Fruit fly (Drosophila melanogaster) S2 (cell line): ENCODE results near the gene chb.

Experiments used
- CG8478 ChIP-seq: fragments of >200 bp; optimal IDR thresholded peaks from 2 replicates; lab custom pipeline; 2018
- CTCF ChIP-seq, 2 experiments: fragments of >200 bp; optimal IDR thresholded peaks; 2 replicates each; lab custom pipeline; 2018

The chb gene

DNA sequence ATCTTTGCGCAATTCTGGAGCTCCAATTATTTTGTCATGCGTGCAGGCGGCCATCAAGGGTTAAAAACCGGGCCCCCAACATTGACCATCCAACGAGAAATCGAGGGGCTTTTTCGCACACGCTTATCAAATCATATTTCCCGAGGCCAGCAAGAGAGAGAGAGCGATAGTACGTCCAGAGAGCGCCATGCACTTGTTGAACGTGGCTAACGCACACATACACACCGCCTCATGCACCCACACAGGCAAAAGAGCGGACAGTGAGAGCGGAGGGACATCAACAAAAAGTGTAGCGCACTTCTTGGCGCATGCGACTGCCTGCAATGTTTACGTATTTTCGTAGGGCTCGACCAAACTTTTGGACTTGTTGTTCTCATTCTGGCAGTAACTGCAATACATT, 13.8 kb downstream of the chb start:
- TF ChIP-seq CTCF (optimal IDR thresholded peaks at IDR 0.05; lab: Kevin White, UChicago) (no peak), CG8478 (lab: Kevin White, UChicago) (no peak)

DNA sequence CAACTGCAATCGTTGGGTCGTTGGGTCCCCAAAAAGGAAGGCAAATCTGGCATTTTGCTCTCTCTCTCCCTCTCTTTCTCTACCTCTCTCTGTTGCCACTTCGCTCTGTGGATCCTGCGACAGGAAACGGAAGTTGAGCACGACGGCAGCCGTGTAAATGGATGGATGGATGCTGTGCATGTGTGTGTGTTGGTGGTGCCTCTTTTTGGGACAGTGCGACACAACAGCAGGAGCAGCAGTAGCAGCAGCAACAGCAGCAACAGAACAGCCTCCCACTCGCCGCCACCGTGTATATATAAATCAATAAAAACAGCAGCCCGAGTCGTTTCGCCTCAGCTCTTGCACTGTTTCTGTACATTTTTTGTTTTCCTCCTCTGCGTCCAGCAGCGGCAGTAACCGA, 19.4 kb downstream of the chb start:
- no peak for TF ChIP-seq CG8478 (lab: Kevin White, UChicago)
- TF ChIP-seq CTCF (optimal IDR thresholded peaks at IDR 0.05; lab: Kevin White, UChicago) = no peak

DNA sequence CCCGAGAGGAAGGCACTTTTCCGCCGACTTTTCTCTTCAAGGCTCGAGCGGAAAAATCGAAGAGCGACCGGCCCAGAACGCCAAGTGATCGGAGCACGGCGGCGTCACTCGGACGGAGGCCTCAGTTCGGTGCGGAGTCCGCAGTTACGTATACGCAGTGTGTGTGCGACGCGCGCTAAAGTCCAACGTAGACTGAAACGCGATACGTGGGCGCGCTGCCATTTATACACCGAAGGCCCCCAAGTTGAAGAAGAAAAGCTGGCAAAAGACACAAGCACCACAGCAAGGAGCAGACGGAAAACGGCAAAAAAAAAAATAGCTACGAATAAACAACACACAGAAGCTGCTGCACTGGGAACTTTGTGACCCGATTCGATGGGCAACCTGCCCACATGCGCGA, 20.5 kb downstream of the chb start, which contains the start of gene CG42337:
CG42337 (minus strand) TSS at position 194 of the 400 bp plus-strand sequence.
- no peak for TF ChIP-seq CG8478 (lab: Kevin White, UChicago)
- no peak for TF ChIP-seq CTCF (optimal IDR thresholded peaks at IDR 0.05; lab: Kevin White, UChicago)

DNA sequence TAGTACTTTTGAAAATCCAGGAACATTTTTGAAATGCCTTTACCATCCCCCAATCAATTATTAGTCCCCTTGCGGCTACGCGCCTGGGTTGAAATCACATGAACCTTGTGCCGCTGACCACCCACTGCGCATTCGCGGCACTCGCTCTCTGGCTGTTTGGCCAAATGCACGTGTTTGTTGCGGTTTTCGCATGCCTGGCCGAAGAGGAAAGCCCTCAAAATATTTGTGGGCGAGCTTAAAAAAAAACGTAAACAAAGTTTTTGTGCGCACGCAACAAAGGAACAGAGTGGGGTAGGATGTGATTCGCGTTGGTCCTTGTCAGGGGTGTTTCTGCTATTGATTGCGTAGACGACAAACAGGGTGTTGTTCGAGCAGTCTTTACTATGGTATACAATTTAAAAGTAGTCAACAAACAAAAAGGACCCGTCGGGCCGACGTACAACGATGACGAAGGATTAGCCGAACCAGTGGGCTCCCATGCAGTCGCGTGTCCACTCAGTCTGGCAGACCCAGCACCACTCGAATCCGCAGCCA, 21.8 kb downstream of the chb start:
- no peak for TF ChIP-seq CG8478 (lab: Kevin White, UChicago)
- TF ChIP-seq CTCF (optimal IDR thresholded peaks at IDR 0.05; lab: Kevin White, UChicago) = no peak

DNA sequence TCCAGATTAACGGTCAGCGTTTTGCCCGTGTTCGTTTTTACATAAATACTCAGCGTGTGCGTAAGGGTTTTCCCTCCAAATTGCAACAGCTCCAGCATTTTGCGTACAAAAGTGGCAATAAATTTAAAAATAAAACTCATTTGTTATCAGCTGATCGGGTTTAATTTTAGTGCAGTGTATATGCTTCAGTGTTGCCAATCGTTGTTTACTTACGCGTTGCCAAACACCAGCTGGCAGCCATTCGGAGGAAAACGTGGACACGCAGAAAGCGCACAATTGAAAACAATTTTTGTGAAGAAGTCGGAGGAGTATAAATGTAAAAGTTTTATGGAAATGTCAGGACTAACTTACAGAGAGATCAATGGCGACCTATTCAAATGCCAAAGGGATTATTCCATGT, 23.9 kb downstream of the chb start, which contains the start of the genes Targ3 and park:
Targ3 (plus strand) TSS at position 269 of the 400 bp plus-strand sequence.
park (minus strand) TSS at position 291 of the 400 bp plus-strand sequence.
- TF ChIP-seq CG8478 (lab: Kevin White, UChicago) (no peak), CTCF (optimal IDR thresholded peaks at IDR 0.05; lab: Kevin White, UChicago) (no peak)

DNA sequence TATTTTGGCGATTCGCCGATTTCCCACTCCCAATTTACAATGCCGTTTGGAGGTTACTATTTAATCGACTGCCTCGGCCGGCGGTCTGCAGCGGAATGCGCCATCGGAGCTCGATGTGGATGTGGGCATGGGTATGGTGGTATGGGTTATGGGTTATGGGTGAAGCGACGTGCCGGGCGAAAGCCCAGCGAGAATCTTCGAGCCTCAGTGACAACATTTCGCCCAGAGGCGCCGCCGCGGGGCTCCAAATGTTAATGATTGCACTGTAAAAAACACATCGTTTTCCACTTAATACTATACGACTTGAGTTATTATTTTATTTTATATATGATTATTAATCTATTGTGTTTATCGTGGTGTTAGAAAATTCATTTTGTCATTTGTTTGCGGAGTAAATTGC, 27.9 kb downstream of the chb start:
- no peak for TF ChIP-seq CG8478 (lab: Kevin White, UChicago)
- no peak for TF ChIP-seq CTCF (optimal IDR thresholded peaks at IDR 0.05; lab: Kevin White, UChicago)

DNA sequence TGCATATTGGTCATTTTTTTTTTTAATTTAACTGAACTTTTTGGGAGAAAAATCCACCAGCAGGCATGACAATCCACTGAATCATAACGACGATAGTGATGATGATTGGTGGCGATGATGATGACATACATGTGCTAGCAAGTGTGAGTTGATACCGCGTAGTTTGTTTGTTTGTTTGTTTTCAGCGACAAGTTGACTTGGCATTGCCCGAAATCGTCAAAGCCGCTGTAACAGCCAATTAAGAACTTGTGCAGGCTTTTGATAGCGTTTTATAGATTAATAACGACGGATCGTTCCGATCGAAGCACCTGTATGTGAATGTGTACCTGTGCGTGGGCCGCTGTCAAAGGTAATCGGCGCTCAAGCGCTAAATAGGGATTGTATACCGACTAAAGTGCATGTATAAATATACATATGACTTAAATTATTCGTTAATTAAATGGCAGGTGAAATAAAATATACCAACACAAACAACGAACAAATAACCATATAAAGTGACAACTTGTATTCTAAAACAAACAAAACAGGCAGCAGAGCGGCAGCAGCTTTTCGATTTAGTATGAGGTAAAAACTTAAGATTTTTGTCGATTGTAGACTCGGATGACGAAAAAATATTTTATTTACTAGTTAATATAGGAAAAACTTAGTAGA, 28.7 kb downstream of the chb start:
- no peak for TF ChIP-seq CTCF (optimal IDR thresholded peaks at IDR 0.05; lab: Kevin White, UChicago)
- no peak for TF ChIP-seq CG8478 (lab: Kevin White, UChicago)

DNA sequence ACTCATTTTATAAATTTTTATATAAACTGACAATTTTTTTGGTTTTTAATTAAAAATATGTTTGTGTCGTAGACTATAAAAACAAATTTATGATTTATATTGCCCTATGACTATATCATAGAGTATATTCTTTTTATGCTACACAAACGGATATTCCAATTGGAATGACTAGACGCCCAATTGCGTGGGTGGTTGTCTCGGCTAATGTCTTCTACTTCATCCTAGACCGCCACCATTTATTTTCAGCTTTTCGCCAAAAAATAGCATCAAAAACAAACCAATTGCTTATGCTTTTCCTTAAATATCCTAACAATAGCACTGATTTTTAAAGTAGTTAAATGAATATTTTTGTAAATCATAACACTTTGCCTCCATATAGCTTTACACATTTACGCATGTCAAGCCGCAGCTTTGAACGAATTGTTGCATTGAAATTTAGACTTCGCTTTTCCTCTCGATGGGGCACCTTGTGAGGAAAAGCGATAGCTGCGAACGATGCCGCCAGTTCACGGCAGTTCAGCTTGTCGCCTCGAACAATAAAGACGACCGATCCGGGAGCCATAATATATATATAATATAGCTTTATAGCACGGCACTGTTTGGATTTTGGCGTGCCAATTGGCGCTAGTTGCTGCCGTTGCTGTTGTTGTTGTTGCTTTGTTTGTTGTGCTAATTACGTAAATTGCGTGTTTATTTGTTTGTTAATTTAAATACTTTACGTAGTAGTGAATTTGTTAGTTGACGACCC, 29.6 kb downstream of the chb start:
- TF ChIP-seq CTCF (optimal IDR thresholded peaks at IDR 0.05; lab: Kevin White, UChicago) (peak in 1 of 2 experiments; percentile 24), CG8478 (lab: Kevin White, UChicago) (no peak)

DNA sequence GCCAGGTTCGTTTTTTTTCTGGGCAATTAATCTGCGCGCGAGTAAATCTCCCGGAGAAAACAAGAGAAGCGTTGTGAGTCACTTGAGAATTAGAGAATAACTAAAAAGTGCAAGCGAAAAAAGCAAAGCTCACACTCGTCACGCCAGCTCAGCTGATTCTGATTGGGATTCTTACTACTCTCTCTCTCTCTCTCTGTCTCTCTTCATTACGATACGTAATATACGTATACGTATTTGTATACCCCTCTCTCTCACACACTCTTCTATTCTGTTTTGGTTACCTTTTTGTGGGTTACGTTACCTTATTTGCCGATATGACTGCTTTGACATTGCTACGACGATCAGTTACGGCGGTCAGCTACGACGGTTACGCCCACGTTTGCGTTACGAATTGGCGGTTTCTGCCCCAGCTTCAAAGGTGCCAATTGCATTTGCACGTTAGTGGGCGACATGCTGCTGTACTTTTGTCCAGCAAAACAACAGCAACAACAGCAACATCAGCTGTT, 30.2 kb downstream of the chb start, which contains the start of the genes Targ1, CG10512 and Targ2:
Targ1 (minus strand) TSS at position 106 of the 506 bp plus-strand sequence.
CG10512 (plus strand) TSS at position 144 of the 506 bp plus-strand sequence.
Targ2 (minus strand) TSS at position 456 of the 506 bp plus-strand sequence.
- TF ChIP-seq CTCF (optimal IDR thresholded peaks at IDR 0.05; lab: Kevin White, UChicago) (no peak), CG8478 (lab: Kevin White, UChicago) (no peak)

DNA sequence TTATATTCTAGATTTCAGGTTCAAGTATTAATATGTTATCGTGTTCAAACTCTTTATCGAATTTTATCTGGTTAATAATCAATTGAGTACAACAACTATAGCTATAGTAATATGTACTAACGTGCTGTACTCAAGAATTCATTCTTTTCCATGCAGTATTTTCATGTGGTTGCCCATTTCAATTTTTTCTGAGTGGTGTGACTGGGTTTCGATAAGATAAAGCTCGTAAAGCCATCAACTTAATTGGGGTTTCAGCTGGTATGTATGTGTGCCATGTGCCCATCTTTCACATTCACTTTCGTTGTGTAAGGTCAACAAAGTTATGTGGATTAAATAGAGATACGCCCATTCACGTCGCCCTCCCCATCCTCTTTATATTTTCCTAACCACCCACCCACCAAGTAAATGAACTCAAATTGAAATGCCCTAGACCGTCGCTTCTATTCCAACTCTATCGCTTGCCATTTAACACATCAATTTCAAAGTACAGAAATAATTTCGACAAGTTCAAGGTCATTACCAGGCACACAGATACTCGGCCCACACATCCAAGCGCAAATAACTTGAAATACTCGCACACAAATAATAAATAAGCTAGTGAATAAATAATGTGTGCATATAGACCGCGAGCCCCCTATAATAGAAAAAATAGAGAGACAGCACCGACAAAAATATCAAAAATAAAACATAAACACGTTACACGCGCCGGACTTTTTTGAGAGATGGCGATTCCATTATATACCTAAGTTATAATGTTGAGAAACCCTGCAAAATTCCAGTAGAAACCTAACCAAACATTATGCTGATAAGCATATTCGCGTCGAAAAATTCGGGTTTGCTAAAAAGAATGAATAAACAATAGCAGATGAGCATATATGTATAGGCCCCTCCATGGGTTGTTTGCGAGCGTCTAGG, 32.2 kb downstream of the chb start:
- TF ChIP-seq CTCF (optimal IDR thresholded peaks at IDR 0.05; lab: Kevin White, UChicago) (no peak), CG8478 (lab: Kevin White, UChicago) (no peak)

DNA sequence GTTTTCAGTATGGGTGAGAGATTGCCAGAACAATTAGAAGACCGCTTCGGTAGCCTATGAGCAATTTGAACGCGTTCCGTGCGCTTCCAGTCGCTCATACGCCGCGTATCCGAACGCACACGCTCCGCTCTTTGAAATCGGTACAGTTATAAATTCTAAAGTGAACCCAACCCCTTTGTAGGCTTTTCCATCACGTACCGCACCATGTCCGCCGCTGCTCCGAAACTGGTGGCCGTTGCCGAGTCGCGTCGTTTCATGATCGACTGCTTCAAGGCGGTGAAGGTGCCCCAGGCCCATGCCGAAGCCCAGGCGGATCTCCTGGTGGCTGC, 32.8 kb downstream of the chb start:
- TF ChIP-seq CTCF (optimal IDR thresholded peaks at IDR 0.05; lab: Kevin White, UChicago) = no peak
- no peak for TF ChIP-seq CG8478 (lab: Kevin White, UChicago)

DNA sequence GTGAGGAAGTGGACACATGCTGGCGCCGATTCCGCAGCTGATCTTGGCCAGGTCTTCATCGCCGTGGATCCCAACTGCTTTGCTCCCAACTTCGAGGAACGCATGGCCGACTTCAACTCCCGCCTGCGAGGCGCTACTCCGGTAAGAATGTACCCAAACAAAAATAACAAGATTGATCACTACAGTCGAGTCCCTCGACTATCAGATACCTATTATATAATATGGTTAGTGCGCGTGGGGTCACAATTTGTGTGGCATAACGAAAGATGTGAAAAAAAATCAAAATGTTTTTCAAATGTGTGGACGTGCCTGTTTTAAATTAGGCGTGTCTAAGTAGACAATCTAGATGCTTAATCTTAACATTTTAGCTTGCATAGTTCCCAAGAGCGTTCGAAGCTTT, 33.8 kb downstream of the chb start:
- TF ChIP-seq CTCF (optimal IDR thresholded peaks at IDR 0.05; lab: Kevin White, UChicago) = no peak
- no peak for TF ChIP-seq CG8478 (lab: Kevin White, UChicago)

DNA sequence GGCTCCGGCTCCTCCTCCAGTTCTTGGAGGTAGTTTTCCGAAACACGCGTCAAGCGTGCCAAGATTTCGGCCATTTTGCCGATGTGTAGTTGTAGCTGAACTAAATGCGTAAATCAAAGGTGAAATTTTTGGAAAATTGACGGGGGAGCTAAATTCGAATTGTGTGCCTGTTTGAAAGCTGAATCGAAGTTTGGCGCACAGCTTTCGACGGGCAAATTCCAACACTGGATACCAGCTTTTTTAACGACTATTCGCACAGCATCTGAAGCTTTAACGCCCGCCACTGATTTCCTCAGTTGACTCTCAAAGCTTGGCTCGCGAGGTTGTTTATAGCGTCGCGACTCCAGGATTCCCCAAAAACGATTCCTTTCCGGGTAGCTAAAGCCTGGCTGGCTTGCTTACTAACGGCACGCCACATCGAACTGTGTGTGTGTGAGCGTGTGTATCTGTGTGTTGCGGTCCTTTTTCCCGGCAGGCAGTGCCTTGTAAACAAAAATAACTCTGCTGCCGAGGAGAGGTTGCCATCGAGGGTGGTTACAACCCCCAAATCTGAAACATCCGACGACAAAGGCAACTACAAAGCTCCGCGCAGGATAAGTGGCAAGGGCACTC, 37.4 kb downstream of the chb start, which contains the start of the genes CG10510 and CG10508:
CG10510 (minus strand) TSS at position 164 of the 612 bp plus-strand sequence.
CG10508 (plus strand) TSS at position 295 of the 612 bp plus-strand sequence.
- TF ChIP-seq CG8478 (lab: Kevin White, UChicago) (no peak), CTCF (optimal IDR thresholded peaks at IDR 0.05; lab: Kevin White, UChicago) (no peak)
